Worm (Caenorhabditis elegans): ENCODE measurements around the gene emb-5.
"Not testable (repeated sequence)": the region's sequence is repeated elsewhere in the genome, so short reads cannot be mapped to it uniquely, and the experiment has no call there.

ce11 chrIII:4752569-4752968, 32.1 kb upstream of the emb-5 start:
- not testable (repeated sequence) for TF ChIP-seq ama-1 (optimal IDR thresholded peaks at IDR 0.05); skn-1 (tag; optimal IDR thresholded peaks at IDR 0.05); unc-62 (GFP tag; optimal IDR thresholded peaks at IDR 0.05 in 1 of 2); unc-62 (tag; optimal IDR thresholded peaks at IDR 0.05); nhr-102 (tag; optimal IDR thresholded peaks at IDR 0.05); nhr-11 (tag; optimal IDR thresholded peaks at IDR 0.05)

Measured in whole organism, L4 larva.